Fruit fly (Drosophila melanogaster): ENCODE results near the gene t.

t gene

DNA sequence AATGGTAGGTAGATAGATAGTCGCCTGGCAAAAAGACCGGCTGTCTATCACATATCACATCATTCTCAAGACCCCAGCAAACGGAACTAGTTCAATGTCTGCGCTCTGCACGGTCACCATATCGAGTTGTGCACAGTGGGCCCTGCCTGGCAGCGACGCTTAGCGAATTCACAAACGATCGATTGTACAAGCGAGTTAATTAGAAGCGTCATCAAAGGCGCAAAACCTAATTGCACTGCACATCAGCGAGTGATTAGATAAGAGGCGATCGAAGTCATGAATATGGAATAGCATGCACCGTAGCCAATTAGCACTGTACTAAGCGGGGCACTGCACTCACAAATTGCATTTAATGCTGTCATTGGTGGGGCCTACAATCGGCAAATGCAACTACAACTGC, 2.6 kb downstream of the t start (continued):
- TF ChIP-seq prd (optimal IDR thresholded peaks at IDR 0.05), result no peak
- peak; percentile 74 for TF ChIP-seq prd (GFP tag; IDR thresholded peaks at IDR 0.05)
- no peak for TF ChIP-seq CG3847 (GFP tag; IDR thresholded peaks at IDR 0.05)
- peak; percentile 54; the same call in 2 of the 4 replicates for TF ChIP-seq Gug (GFP tag; IDR thresholded peaks at IDR 0.05)
- peak; percentile 49; the same call in 1 of the 2 replicates for TF ChIP-seq Gsc (GFP tag; IDR thresholded peaks at IDR 0.05)
- TF ChIP-seq crol (GFP tag; IDR thresholded peaks at IDR 0.05), result no peak
- TF ChIP-seq CG10543 (GFP tag; optimal IDR thresholded peaks at IDR 0.05), result no peak
- TF ChIP-seq CG2712 (tag; optimal IDR thresholded peaks at IDR 0.05), result peak; percentile 32
- no peak for TF ChIP-seq CG7987 (GFP tag; optimal IDR thresholded peaks at IDR 0.05)
- no peak for TF ChIP-seq CG7786 (GFP tag; optimal IDR thresholded peaks at IDR 0.05)
- peak; percentile 32 for TF ChIP-seq Antp (GFP tag; optimal IDR thresholded peaks at IDR 0.05)
- peak; percentile 90 for TF ChIP-seq CG15514 (GFP tag; optimal IDR thresholded peaks at IDR 0.05)
- no peak for TF ChIP-seq CG7556 (GFP tag; optimal IDR thresholded peaks at IDR 0.05)
- TF ChIP-seq CG13775 (GFP tag; optimal IDR thresholded peaks at IDR 0.05), result no peak
- no peak for TF ChIP-seq CG11247 (GFP tag; IDR thresholded peaks at IDR 0.05)
- 0 out of 3 replicates have a peak, but pooled peaks have one; percentile 37 for TF ChIP-seq CG11560 (tag; IDR thresholded peaks at IDR 0.05)
- TF ChIP-seq CG6813 (GFP tag; optimal IDR thresholded peaks at IDR 0.05), result no peak
- no peak for TF ChIP-seq CG7372 (GFP tag; IDR thresholded peaks at IDR 0.05)
- peak; percentile 62 for TF ChIP-seq Drgx (GFP tag; IDR thresholded peaks at IDR 0.05)
- no peak for TF ChIP-seq CG2889 (GFP tag; IDR thresholded peaks at IDR 0.05)
- peak; percentile 31 for TF ChIP-seq CG17359 (tag; optimal IDR thresholded peaks at IDR 0.05)
- no peak for TF ChIP-seq mld (GFP tag; IDR thresholded peaks at IDR 0.05; ENCODE audit: partially characterized antibody)
- TF ChIP-seq CG34224 (GFP tag; IDR thresholded peaks at IDR 0.05; ENCODE audit: partially characterized antibody), result no peak
- no peak for TF ChIP-seq ato (GFP tag; IDR thresholded peaks at IDR 0.05; ENCODE audit: partially characterized antibody)
- no peak for TF ChIP-seq Lim3 (GFP tag; IDR thresholded peaks at IDR 0.05)
- TF ChIP-seq CG16815 (GFP tag; optimal IDR thresholded peaks at IDR 0.05), result peak; percentile 2
- no peak for TF ChIP-seq Stat92E (GFP tag; optimal IDR thresholded peaks at IDR 0.05)
- TF ChIP-seq CG7839 (tag; optimal IDR thresholded peaks at IDR 0.05), result peak; percentile 23
- TF ChIP-seq HLH4C (GFP tag; IDR thresholded peaks at IDR 0.05; ENCODE audit: partially characterized antibody), result no peak
- peak; percentile 29; the same call in 1 of the 2 replicates for TF ChIP-seq ranshi (GFP tag; IDR thresholded peaks at IDR 0.05)
- no peak for TF ChIP-seq stc (GFP tag; IDR thresholded peaks at IDR 0.05)
- TF ChIP-seq CG17568 (GFP tag; optimal IDR thresholded peaks at IDR 0.05), result no peak
- TF ChIP-seq hkb (optimal IDR thresholded peaks at IDR 0.05), result no peak
- 0 out of 2 replicates have a peak, but pooled peaks have one; percentile 19 for TF ChIP-seq hkb (GFP tag; IDR thresholded peaks at IDR 0.05)
- 0 out of 2 replicates have a peak, but pooled peaks have one; percentile 20 for TF ChIP-seq CG14667 (GFP tag; IDR thresholded peaks at IDR 0.05)
- TF ChIP-seq CG4707 (GFP tag; optimal IDR thresholded peaks at IDR 0.05), result no peak
- no peak for TF ChIP-seq fd3F (GFP tag; optimal IDR thresholded peaks at IDR 0.05)
- TF ChIP-seq CG10979 (tag; optimal IDR thresholded peaks at IDR 0.05), result peak; percentile 36
- no peak for TF ChIP-seq ac (GFP tag; optimal IDR thresholded peaks at IDR 0.05)
- TF ChIP-seq dmrt99B (tag; optimal IDR thresholded peaks at IDR 0.05), result peak; percentile 26
- TF ChIP-seq CG18619 (GFP tag; optimal IDR thresholded peaks at IDR 0.05), result no peak
- TF ChIP-seq CrebB (tag; optimal IDR thresholded peaks at IDR 0.05), result no peak
- TF ChIP-seq zfh1 (GFP tag; IDR thresholded peaks at IDR 0.05), result peak; percentile 49; the same call in 1 of the 3 replicates
- 0 out of 3 replicates have a peak, but pooled peaks have one; percentile 23 for TF ChIP-seq Mrtf (GFP tag; IDR thresholded peaks at IDR 0.05)
- no peak for TF ChIP-seq CG9797 (GFP tag; optimal IDR thresholded peaks at IDR 0.05)
- TF ChIP-seq gfzf (GFP tag; optimal IDR thresholded peaks at IDR 0.05), result no peak
- TF ChIP-seq tgo (GFP tag; IDR thresholded peaks at IDR 0.05), result no peak
- TF ChIP-seq btn (GFP tag; optimal IDR thresholded peaks at IDR 0.05), result peak; percentile 14
- no peak for TF ChIP-seq Opbp (GFP tag; IDR thresholded peaks at IDR 0.05; ENCODE audit: partially characterized antibody)
- TF ChIP-seq Hr78 (GFP tag; optimal IDR thresholded peaks at IDR 0.05), result no peak

All from whole organism, embryonic.